Fruit fly (Drosophila melanogaster): ENCODE results near the gene Nnk.

Nnk gene

dm6 chr3R:17803025-17803424 is 2.0 kb downstream of the Nnk start, which contains the start of gene CG17806 (continued):
- no peak for TF ChIP-seq dati (GFP tag; IDR thresholded peaks at IDR 0.05)
- TF ChIP-seq CG18476 (GFP tag; optimal IDR thresholded peaks at IDR 0.05) = no peak
- no peak for TF ChIP-seq CG14050 (GFP tag; IDR thresholded peaks at IDR 0.05)
- TF ChIP-seq CG4424 (GFP tag; optimal IDR thresholded peaks at IDR 0.05) = no peak
- no peak for TF ChIP-seq CG2116 (GFP tag; optimal IDR thresholded peaks at IDR 0.05)
- no peak for TF ChIP-seq pan (optimal IDR thresholded peaks at IDR 0.05)
- no peak for TF ChIP-seq pan (GFP tag; optimal IDR thresholded peaks at IDR 0.05 in 1 of 2, IDR thresholded peaks at IDR 0.05 in 1 of 2)
- peak; percentile 14 for TF ChIP-seq mirr (GFP tag; optimal IDR thresholded peaks at IDR 0.05)
- TF ChIP-seq gsb (GFP tag; IDR thresholded peaks at IDR 0.05) = no peak
- no peak for TF ChIP-seq lbe (GFP tag; optimal IDR thresholded peaks at IDR 0.05)

- peak; percentile 3 for TF ChIP-seq cwo (GFP tag; optimal IDR thresholded peaks at IDR 0.05)
- no peak for TF ChIP-seq ap (GFP tag; IDR thresholded peaks at IDR 0.05)
- TF ChIP-seq Fer1 (GFP tag; optimal IDR thresholded peaks at IDR 0.05) = peak; percentile 43
- no peak for TF ChIP-seq CG7357 (GFP tag; IDR thresholded peaks at IDR 0.05)
- 0 out of 2 replicates have a peak, but pooled peaks have one; percentile 8 for TF ChIP-seq Ada2b (GFP tag; IDR thresholded peaks at IDR 0.05)
- peak; percentile 57 for TF ChIP-seq CG18599 (GFP tag; optimal IDR thresholded peaks at IDR 0.05)
- peak; percentile 18 for TF ChIP-seq D19B (GFP tag; optimal IDR thresholded peaks at IDR 0.05)
- no peak for TF ChIP-seq Adf1 (GFP tag; IDR thresholded peaks at IDR 0.05)
- TF ChIP-seq Xrp1 (GFP tag; IDR thresholded peaks at IDR 0.05) = no peak
- TF ChIP-seq repo (GFP tag; optimal IDR thresholded peaks at IDR 0.05) = no peak
- TF ChIP-seq ftz-f1 (GFP tag; optimal IDR thresholded peaks at IDR 0.05) = peak; percentile 20
- TF ChIP-seq scrt (GFP tag; optimal IDR thresholded peaks at IDR 0.05) = peak; percentile 50
- TF ChIP-seq CG11456 (GFP tag; IDR thresholded peaks at IDR 0.05) = 0 out of 3 replicates have a peak, but pooled peaks have one; percentile 28
- no peak for TF ChIP-seq stc (GFP tag; IDR thresholded peaks at IDR 0.05)
- TF ChIP-seq Med (GFP tag) = peak; percentile 77
- no peak for TF ChIP-seq HmgZ (tag; optimal IDR thresholded peaks at IDR 0.05)
- no peak for TF ChIP-seq oc (tag; optimal IDR thresholded peaks at IDR 0.05)
- TF ChIP-seq CG14710 (tag; optimal IDR thresholded peaks at IDR 0.05) = no peak
- no peak for TF ChIP-seq CG8388 (GFP tag; optimal IDR thresholded peaks at IDR 0.05)
- no peak for TF ChIP-seq lmd (GFP tag; IDR thresholded peaks at IDR 0.05)
- peak; percentile 30; the same call in 1 of the 2 replicates for TF ChIP-seq Nf-YA (GFP tag; IDR thresholded peaks at IDR 0.05)
- peak; percentile 36 for TF ChIP-seq CG15514 (GFP tag; optimal IDR thresholded peaks at IDR 0.05)
- TF ChIP-seq MBD-R2 (GFP tag; IDR thresholded peaks at IDR 0.05) = 0 out of 2 replicates have a peak, but pooled peaks have one; percentile 10
- TF ChIP-seq CG14860 (GFP tag; IDR thresholded peaks at IDR 0.05; ENCODE audit: partially characterized antibody) = 0 out of 3 replicates have a peak, but pooled peaks have one; percentile 30
- peak; percentile 21; the same call in 1 of the 3 replicates for TF ChIP-seq CG6791 (GFP tag; IDR thresholded peaks at IDR 0.05; ENCODE audit: partially characterized antibody)
- TF ChIP-seq D (optimal IDR thresholded peaks at IDR 0.05) = no peak
- no peak for TF ChIP-seq D (GFP tag; optimal IDR thresholded peaks at IDR 0.05)
- TF ChIP-seq bbx (GFP tag; IDR thresholded peaks at IDR 0.05; ENCODE audit: partially characterized antibody) = 0 out of 2 replicates have a peak, but pooled peaks have one; percentile 16
- no peak for TF ChIP-seq CG4617 (GFP tag; optimal IDR thresholded peaks at IDR 0.05; ENCODE audit: borderline replicate concordance)
- TF ChIP-seq Dbx (GFP tag; IDR thresholded peaks at IDR 0.05) = peak; percentile 6; the same call in 1 of the 3 replicates
These were observed 3.8 kb downstream of the Nnk start, which contains the start of gene CG17803 for dm6 chr3R:17801264-17801663. Gene CG17803, minus strand, starts transcription at chr3R:17801512.
